Worm (Caenorhabditis elegans): ENCODE results near the gene cdh-7.
A peak's percentile ranks its signal among the peaks of the same experiment; 100 is the strongest.

DNA sequence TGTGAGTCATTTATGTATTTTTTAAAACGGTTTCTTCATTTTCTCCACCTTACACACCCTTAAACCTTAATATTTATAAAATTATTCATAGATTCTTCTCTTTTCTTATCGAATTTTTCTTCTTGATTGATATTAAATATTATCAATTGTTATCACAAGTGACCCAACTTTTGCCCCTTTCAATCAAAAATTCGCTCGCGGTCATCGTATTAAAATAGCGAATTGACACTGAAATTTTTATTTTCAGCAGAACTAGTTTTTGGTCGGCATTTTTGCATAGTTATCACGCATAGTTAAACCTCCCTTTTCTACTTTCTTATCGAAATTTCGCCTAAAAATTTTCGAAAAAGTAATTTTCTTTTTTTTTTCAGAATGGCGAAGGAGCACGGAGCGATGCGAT lies 30.4 kb upstream of the cdh-7 start:
- TF ChIP-seq bed-1 (GFP tag; IDR thresholded peaks at IDR 0.05) (no peak), unc-130 (GFP tag; optimal IDR thresholded peaks at IDR 0.05) (no peak), unc-62 (GFP tag; optimal IDR thresholded peaks at IDR 0.05) (peak; percentile 24), F55B11.4 (tag; optimal IDR thresholded peaks at IDR 0.05; ENCODE audit: borderline replicate concordance, insufficient read depth) (no peak), snpc-4 (GFP tag; optimal IDR thresholded peaks at IDR 0.05) (no peak), snpc-4 (tag; optimal IDR thresholded peaks at IDR 0.05) (no peak), zim-3 (tag; optimal IDR thresholded peaks at IDR 0.05) (no peak), nfya-1 (tag; optimal IDR thresholded peaks at IDR 0.05; ENCODE audit: borderline replicate concordance, insufficient read depth) (no peak), sdz-38 (tag; optimal IDR thresholded peaks at IDR 0.05) (no peak)
